Worm (Caenorhabditis elegans) whole organism, L2 larva: ENCODE results near the gene sre-26.

Experiments
- F13H6.1 ChIP-seq: sonication (generic microtip); optimal IDR thresholded peaks from 2 replicates; lab custom pipeline; 2016; ENCODE audit warnings: missing genetic modification characterization, missing compliant biosample characterization
- Y55F3AM.14 ChIP-seq: fragments of 200-800 bp; sonication (Bioruptor generic); optimal IDR thresholded peaks from 2 replicates; lab custom pipeline; 2018; ENCODE audit warnings: mild to moderate bottlenecking, missing genetic modification characterization, missing compliant biosample characterization
- ama-1 ChIP-seq: fragments of 150-350 bp; optimal IDR thresholded peaks from 2 replicates; lab custom pipeline; 2018; ENCODE audit warnings: inconsistent platforms
- elt-3 ChIP-seq: sonication (generic microtip); optimal IDR thresholded peaks from 2 replicates; lab custom pipeline; 2017; ENCODE audit warnings: missing biosample characterization, missing genetic modification characterization
- mdl-1 ChIP-seq, 2 experiments: fragments of 150-350 bp in 1 of 2; sonication (generic microtip) in 1 of 2; optimal IDR thresholded peaks; 2 replicates each; lab custom pipeline; 2017; ENCODE audit warnings: missing biosample characterization in 2 of 2, missing genetic modification characterization in 2 of 2
- ztf-11 ChIP-seq: sonication (generic microtip); optimal IDR thresholded peaks from 2 replicates; lab custom pipeline; 2017; ENCODE audit warnings: missing biosample characterization, missing genetic modification characterization

ce11 chrII:12387487-12387886 lies 32.9 kb downstream of the sre-26 start:
- no peak for TF ChIP-seq ama-1 (lab: Kevin White, UChicago)
- TF ChIP-seq F13H6.1 (tag; lab: Kevin White, UChicago): no peak
- TF ChIP-seq Y55F3AM.14: no peak
- TF ChIP-seq mdl-1 (tag; optimal IDR thresholded peaks at IDR 0.05; lab: Kevin White, UChicago): no peak
- no peak for TF ChIP-seq ztf-11 (tag; lab: Kevin White, UChicago)
- TF ChIP-seq elt-3 (tag; lab: Kevin White, UChicago): no peak
